Fruit fly (Drosophila melanogaster) whole organism, embryonic: ENCODE data around the gene Fas1.
A peak's percentile ranks its signal among the peaks of the same experiment; 100 is the strongest.

Experiments used
- BEAF-32 ChIP-seq: fragments of 200-800 bp; sonication (Bioruptor generic); optimal IDR thresholded peaks from 3 replicates; lab custom pipeline; 2017; ENCODE audit warnings: missing biosample characterization, missing genetic modification characterization, mild to moderate bottlenecking, moderate library complexity, missing genetic modification reagents
- CG10274 ChIP-seq: fragments of 200-800 bp; sonication (Bioruptor generic); optimal IDR thresholded peaks from 3 replicates; lab custom pipeline; 2017; ENCODE audit warnings: missing biosample characterization, mild to moderate bottlenecking, missing genetic modification characterization
- CG11398 ChIP-seq: fragments of 200-800 bp; sonication (Bioruptor generic); optimal IDR thresholded peaks from 2 replicates; lab custom pipeline; 2016; ENCODE audit warnings: missing biosample characterization, missing genetic modification characterization
- CG11723 ChIP-seq: fragments of 200-800 bp; sonication (Bioruptor generic); optimal IDR thresholded peaks from 2 replicates; lab custom pipeline; 2017; ENCODE audit warnings: missing biosample characterization, mild to moderate bottlenecking, missing genetic modification characterization
- CG12299 ChIP-seq: fragments of 200-800 bp; sonication (Bioruptor generic); optimal IDR thresholded peaks from 2 replicates; lab custom pipeline; 2018; ENCODE audit warnings: missing biosample characterization, mild to moderate bottlenecking, missing genetic modification characterization
- CG13123 ChIP-seq: fragments of 200-800 bp; sonication (Bioruptor generic); optimal IDR thresholded peaks from 2 replicates; lab custom pipeline; 2016; ENCODE audit warnings: missing biosample characterization, missing genetic modification characterization
- CG15514 ChIP-seq: fragments of 200-800 bp; sonication (Bioruptor generic); optimal IDR thresholded peaks from 3 replicates; lab custom pipeline; 2017; ENCODE audit warnings: missing biosample characterization, missing genetic modification characterization, mild to moderate bottlenecking, moderate library complexity, missing genetic modification reagents
- CG16779 ChIP-seq: fragments of 200-800 bp; sonication (Bioruptor generic); IDR thresholded peaks from 2 replicates; pipeline ENCODE4 v1.3.6; 2022; ENCODE audit warnings: missing biosample characterization, missing genetic modification characterization
- CG17328 ChIP-seq: fragments of 200-800 bp; sonication (Bioruptor generic); IDR thresholded peaks from 2 replicates; pipeline ENCODE4 v1.3.6; 2022; ENCODE audit warnings: missing biosample characterization, missing genetic modification characterization
- CG17568 ChIP-seq: fragments of 200-800 bp; sonication (Bioruptor generic); optimal IDR thresholded peaks from 2 replicates; lab custom pipeline; 2018; ENCODE audit warnings: missing biosample characterization, mild to moderate bottlenecking, missing genetic modification characterization, moderate library complexity
- CG31224 ChIP-seq: fragments of 200-800 bp; sonication (Bioruptor generic); IDR thresholded peaks from 2 replicates; pipeline ENCODE4 v1.3.6; 2022; ENCODE audit warnings: missing biosample characterization, missing genetic modification characterization
- CG32767 ChIP-seq: fragments of 200-800 bp; sonication (Bioruptor generic); IDR thresholded peaks from 2 replicates; pipeline ENCODE4 v1.3.6; 2022; ENCODE audit warnings: missing biosample characterization, missing genetic modification characterization
- CG34422 ChIP-seq: fragments of 200-800 bp; sonication (Bioruptor generic); IDR thresholded peaks from 3 replicates; pipeline ENCODE4 v1.3.6; 2022; ENCODE audit warnings: missing biosample characterization, missing genetic modification characterization
- CG3838 ChIP-seq: fragments of 200-800 bp; sonication (Bioruptor generic); optimal IDR thresholded peaks from 3 replicates; lab custom pipeline; 2016; ENCODE audit warnings: missing biosample characterization, missing genetic modification characterization
- CG4328 ChIP-seq: fragments of 200-800 bp; sonication (Bioruptor generic); optimal IDR thresholded peaks from 3 replicates; lab custom pipeline; 2017; ENCODE audit warnings: missing biosample characterization, missing genetic modification reagents, missing genetic modification characterization
- CG4854 ChIP-seq: fragments of 200-800 bp; sonication (Bioruptor generic); optimal IDR thresholded peaks from 2 replicates; lab custom pipeline; 2016; ENCODE audit warnings: missing biosample characterization, missing genetic modification characterization, inconsistent platforms
- CG6175 ChIP-seq: fragments of 200-800 bp; sonication (Bioruptor generic); IDR thresholded peaks from 3 replicates; pipeline ENCODE4 v1.3.6; 2022; ENCODE audit warnings: missing biosample characterization, missing genetic modification characterization
- CG6765 ChIP-seq: fragments of 200-800 bp; sonication (Bioruptor generic); optimal IDR thresholded peaks from 3 replicates; lab custom pipeline; 2017; ENCODE audit warnings: missing biosample characterization, mild to moderate bottlenecking, missing genetic modification characterization
- CG8388 ChIP-seq: fragments of 200-800 bp; sonication (Bioruptor generic); optimal IDR thresholded peaks from 2 replicates; lab custom pipeline; 2019; ENCODE audit warnings: missing biosample characterization, mild to moderate bottlenecking, missing genetic modification characterization, moderate library complexity
- Dad ChIP-seq: fragments of 200-800 bp; sonication (Bioruptor generic); optimal IDR thresholded peaks from 3 replicates; lab custom pipeline; 2016; ENCODE audit warnings: missing biosample characterization, missing genetic modification characterization
- Doc2 ChIP-seq: fragments of 200-800 bp; sonication (Bioruptor generic); IDR thresholded peaks from 2 replicates; pipeline ENCODE4 v1.3.6; 2022; ENCODE audit warnings: missing biosample characterization, missing genetic modification characterization
- Elba2 ChIP-seq: fragments of 200-800 bp; sonication (Bioruptor generic); optimal IDR thresholded peaks from 3 replicates; lab custom pipeline; 2016; ENCODE audit warnings: missing biosample characterization, missing genetic modification characterization
- Hr3 ChIP-seq: fragments of 200-800 bp; sonication (Bioruptor generic); optimal IDR thresholded peaks from 3 replicates; lab custom pipeline; 2016; ENCODE audit warnings: missing biosample characterization, missing genetic modification characterization
- Hr78 ChIP-seq, 2 experiments: fragments of 200-800 bp in 1 of 2; fragments of >200 bp in 1 of 2; sonication (Bioruptor generic) in 1 of 2; optimal IDR thresholded peaks; 2 replicates each; lab custom pipeline; 2017 to 2019; ENCODE audit warnings: missing biosample characterization in 2 of 2, missing genetic modification characterization in 2 of 2, mild to moderate bottlenecking in 1 of 2, moderate library complexity in 1 of 2
- Jarid2 ChIP-seq: fragments of 200-800 bp; sonication (Bioruptor generic); optimal IDR thresholded peaks from 3 replicates; lab custom pipeline; 2017; ENCODE audit warnings: mild to moderate bottlenecking, missing biosample characterization, missing genetic modification reagents, missing genetic modification characterization
- Max ChIP-seq: fragments of 200-800 bp; sonication (Bioruptor generic); optimal IDR thresholded peaks from 2 replicates; lab custom pipeline; 2016; ENCODE audit warnings: missing biosample characterization, mild to moderate bottlenecking, missing genetic modification characterization
- Oli ChIP-seq: fragments of 200-800 bp; sonication (Bioruptor generic); optimal IDR thresholded peaks from 2 replicates; lab custom pipeline; 2018; ENCODE audit warnings: missing biosample characterization, mild to moderate bottlenecking, missing genetic modification characterization, moderate library complexity
- Sox100B ChIP-seq: fragments of 200-800 bp; sonication (Bioruptor generic); optimal IDR thresholded peaks from 3 replicates; lab custom pipeline; 2018; ENCODE audit warnings: missing biosample characterization, mild to moderate bottlenecking, missing genetic modification characterization
- Sry-δ ChIP-seq: fragments of 200-800 bp; sonication (Bioruptor generic); optimal IDR thresholded peaks from 2 replicates; lab custom pipeline; 2016; ENCODE audit warnings: missing biosample characterization, missing genetic modification characterization
- Taf1 ChIP-seq: fragments of 200-800 bp; sonication (Bioruptor generic); IDR thresholded peaks from 2 replicates; pipeline ENCODE4 v1.3.6; 2022; ENCODE audit warnings: missing biosample characterization, missing genetic modification characterization
- ato ChIP-seq: fragments of 200-800 bp; sonication (Bioruptor generic); IDR thresholded peaks from 2 replicates; pipeline ENCODE4 v1.3.6; 2022; ENCODE audit warnings: missing biosample characterization, missing genetic modification characterization; ENCODE audit not compliant: partially characterized antibody
- btn ChIP-seq: fragments of 200-800 bp; sonication (Bioruptor generic); optimal IDR thresholded peaks from 2 replicates; lab custom pipeline; 2016; ENCODE audit warnings: missing biosample characterization, missing genetic modification characterization
- dimm ChIP-seq: fragments of 200-800 bp; sonication (Bioruptor generic); IDR thresholded peaks from 2 replicates; pipeline ENCODE4 v1.3.6; 2022; ENCODE audit warnings: missing biosample characterization, missing genetic modification characterization
- en ChIP-seq: fragments of 200-800 bp; sonication (Bioruptor generic); optimal IDR thresholded peaks from 2 replicates; lab custom pipeline; 2016; ENCODE audit warnings: missing biosample characterization, missing genetic modification characterization
- esg ChIP-seq: fragments of 200-800 bp; sonication (Bioruptor generic); conservative IDR thresholded peaks from 2 replicates; pipeline ENCODE4 v1.3.6; 2022; ENCODE audit warnings: missing biosample characterization, missing genetic modification characterization
- gce ChIP-seq: fragments of 200-800 bp; sonication (Bioruptor generic); IDR thresholded peaks from 3 replicates; pipeline ENCODE4 v1.3.6; 2022; ENCODE audit warnings: missing biosample characterization, missing genetic modification characterization
- hkb ChIP-seq, 2 experiments: fragments of 200-800 bp in 1 of 2; fragments of >200 bp in 1 of 2; sonication (Bioruptor generic) in 1 of 2; IDR thresholded peaks in 1 of 2; optimal IDR thresholded peaks in 1 of 2; 2 replicates each; pipeline versions ENCODE4 v1.3.6 to Lab custom; 2017 to 2022; ENCODE audit warnings: missing biosample characterization in 1 of 2, missing genetic modification characterization in 1 of 2
- inv ChIP-seq: fragments of 200-800 bp; sonication (Bioruptor generic); IDR thresholded peaks from 2 replicates; pipeline ENCODE4 v1.3.6; 2022; ENCODE audit warnings: missing biosample characterization, missing genetic modification characterization; ENCODE audit not compliant: partially characterized antibody
- kah ChIP-seq: fragments of 200-800 bp; sonication (Bioruptor generic); optimal IDR thresholded peaks from 2 replicates; lab custom pipeline; 2018; ENCODE audit warnings: missing biosample characterization, mild to moderate bottlenecking, missing genetic modification characterization
- klu ChIP-seq: fragments of 200-800 bp; sonication (Bioruptor generic); IDR thresholded peaks from 2 replicates; pipeline ENCODE4 v1.3.6; 2022; ENCODE audit warnings: missing biosample characterization, missing genetic modification characterization
- mirr ChIP-seq: fragments of 200-800 bp; sonication (Bioruptor generic); optimal IDR thresholded peaks from 3 replicates; lab custom pipeline; 2018; ENCODE audit warnings: missing biosample characterization, mild to moderate bottlenecking, missing genetic modification characterization
- onecut ChIP-seq: fragments of 200-800 bp; sonication (Bioruptor generic); IDR thresholded peaks from 2 replicates; pipeline ENCODE4 v1.3.6; 2022; ENCODE audit warnings: missing biosample characterization, missing genetic modification characterization
- pfk ChIP-seq: fragments of 200-800 bp; sonication (Bioruptor generic); optimal IDR thresholded peaks from 2 replicates; lab custom pipeline; 2018; ENCODE audit warnings: missing biosample characterization, mild to moderate bottlenecking, missing genetic modification characterization, moderate library complexity
- rib ChIP-seq: fragments of 200-800 bp; sonication (Bioruptor generic); IDR thresholded peaks from 2 replicates; pipeline ENCODE4 v1.3.6; 2022; ENCODE audit warnings: missing biosample characterization, missing genetic modification characterization
- ro ChIP-seq: fragments of 200-800 bp; sonication (Bioruptor generic); IDR thresholded peaks from 2 replicates; pipeline ENCODE4 v1.3.6; 2022; ENCODE audit warnings: missing biosample characterization, missing genetic modification characterization
- salm ChIP-seq: fragments of 200-800 bp; sonication (Bioruptor generic); optimal IDR thresholded peaks from 2 replicates; lab custom pipeline; 2018; ENCODE audit warnings: missing biosample characterization, mild to moderate bottlenecking, missing genetic modification characterization
- sim ChIP-seq: fragments of 200-800 bp; sonication (Bioruptor generic); IDR thresholded peaks from 2 replicates; pipeline ENCODE4 v1.3.6; 2022; ENCODE audit warnings: missing biosample characterization, missing genetic modification characterization
- sqz ChIP-seq: fragments of 200-800 bp; sonication (Bioruptor generic); optimal IDR thresholded peaks from 3 replicates; lab custom pipeline; 2018; ENCODE audit warnings: missing biosample characterization, mild to moderate bottlenecking, missing genetic modification characterization
- ssp ChIP-seq: fragments of 200-800 bp; sonication (Bioruptor generic); IDR thresholded peaks from 2 replicates; pipeline ENCODE4 v1.3.6; 2022; ENCODE audit warnings: missing biosample characterization, missing genetic modification characterization
- tna ChIP-seq: fragments of 200-800 bp; sonication (Bioruptor generic); IDR thresholded peaks from 2 replicates; pipeline ENCODE4 v1.3.6; 2022; ENCODE audit warnings: missing biosample characterization, missing genetic modification characterization; ENCODE audit not compliant: partially characterized antibody
- trh ChIP-seq: fragments of 200-800 bp; sonication (Bioruptor generic); optimal IDR thresholded peaks from 2 replicates; lab custom pipeline; 2016; ENCODE audit warnings: missing biosample characterization, missing genetic modification characterization
- z ChIP-seq: fragments of 200-800 bp; sonication (Bioruptor generic); IDR thresholded peaks from 3 replicates; pipeline ENCODE4 v1.3.6; 2022; ENCODE audit warnings: missing biosample characterization, missing genetic modification characterization

Gene Fas1

dm6 chr3R:16652091-16652490 lies 27.1 kb downstream of the Fas1 start, which contains the start of gene CG14907 (continued):
- TF ChIP-seq ro (no peak), CG11723 (no peak), hkb (optimal IDR thresholded peaks at IDR 0.05; lab: Kevin White, UChicago) (no peak), hkb (GFP tag; IDR thresholded peaks at IDR 0.05; lab: Robert Waterston, UW) (no peak), CG13123 (no peak), CG12299 (tag; lab: Kevin White, UChicago) (no peak), CG4854 (GFP tag; lab: Kevin White, UChicago) (no peak), Oli (tag; lab: Kevin White, UChicago) (no peak), sim (GFP tag; lab: Robert Waterston, UW) (no peak), CG32767 (no peak), Elba2 (GFP tag; lab: Kevin White, UChicago) (no peak), Taf1 (GFP tag; lab: Robert Waterston, UW) (no peak), z (GFP tag; lab: Robert Waterston, UW) (no peak), esg (no peak), CG17568 (no peak), Hr3 (no peak), klu (GFP tag; lab: Robert Waterston, UW) (no peak), btn (GFP tag; lab: Kevin White, UChicago) (no peak), rib (no peak), BEAF-32 (GFP tag; lab: Kevin White, UChicago) (peak; percentile 65), ato (GFP tag; lab: Robert Waterston, UW) (no peak), Doc2 (GFP tag; lab: Robert Waterston, UW) (no peak), Jarid2 (GFP tag; lab: Kevin White, UChicago) (no peak), inv (GFP tag; lab: Robert Waterston, UW) (0 out of 2 replicates have a peak, but pooled peaks have one; percentile 15), CG16779 (GFP tag; lab: Robert Waterston, UW) (no peak), sqz (GFP tag; lab: Kevin White, UChicago) (no peak), trh (no peak), CG6765 (GFP tag; lab: Kevin White, UChicago) (no peak), CG31224 (no peak), CG34422 (GFP tag; lab: Robert Waterston, UW) (no peak), CG10274 (GFP tag; lab: Kevin White, UChicago) (no peak), CG6175 (no peak), en (GFP tag; lab: Kevin White, UChicago) (no peak), CG11398 (GFP tag; lab: Kevin White, UChicago) (no peak), Hr78 (GFP tag; optimal IDR thresholded peaks at IDR 0.05; lab: Kevin White, UChicago) (no peak), CG4328 (GFP tag; lab: Kevin White, UChicago) (no peak), CG8388 (no peak), CG15514 (GFP tag; lab: Kevin White, UChicago) (peak; percentile 47), Sox100B (GFP tag; lab: Kevin White, UChicago) (no peak), Sry-δ (GFP tag; lab: Kevin White, UChicago) (peak; percentile 71), tna (GFP tag; lab: Robert Waterston, UW) (peak; percentile 68), Max (no peak), gce (GFP tag; lab: Robert Waterston, UW) (no peak), onecut (no peak), mirr (GFP tag; lab: Kevin White, UChicago) (peak; percentile 36), salm (tag; lab: Kevin White, UChicago) (no peak), Dad (GFP tag; lab: Kevin White, UChicago) (no peak), pfk (GFP tag; lab: Kevin White, UChicago) (no peak), CG3838 (GFP tag; lab: Kevin White, UChicago) (no peak), CG17328 (GFP tag; lab: Robert Waterston, UW) (no peak), ssp (GFP tag; lab: Robert Waterston, UW) (0 out of 2 replicates have a peak, but pooled peaks have one; percentile 23), dimm (GFP tag; lab: Robert Waterston, UW) (no peak), kah (GFP tag; lab: Kevin White, UChicago) (no peak)
